Fruit fly (Drosophila melanogaster): ENCODE measurements around the gene Naa15-16.

Naa15-16 gene

DNA sequence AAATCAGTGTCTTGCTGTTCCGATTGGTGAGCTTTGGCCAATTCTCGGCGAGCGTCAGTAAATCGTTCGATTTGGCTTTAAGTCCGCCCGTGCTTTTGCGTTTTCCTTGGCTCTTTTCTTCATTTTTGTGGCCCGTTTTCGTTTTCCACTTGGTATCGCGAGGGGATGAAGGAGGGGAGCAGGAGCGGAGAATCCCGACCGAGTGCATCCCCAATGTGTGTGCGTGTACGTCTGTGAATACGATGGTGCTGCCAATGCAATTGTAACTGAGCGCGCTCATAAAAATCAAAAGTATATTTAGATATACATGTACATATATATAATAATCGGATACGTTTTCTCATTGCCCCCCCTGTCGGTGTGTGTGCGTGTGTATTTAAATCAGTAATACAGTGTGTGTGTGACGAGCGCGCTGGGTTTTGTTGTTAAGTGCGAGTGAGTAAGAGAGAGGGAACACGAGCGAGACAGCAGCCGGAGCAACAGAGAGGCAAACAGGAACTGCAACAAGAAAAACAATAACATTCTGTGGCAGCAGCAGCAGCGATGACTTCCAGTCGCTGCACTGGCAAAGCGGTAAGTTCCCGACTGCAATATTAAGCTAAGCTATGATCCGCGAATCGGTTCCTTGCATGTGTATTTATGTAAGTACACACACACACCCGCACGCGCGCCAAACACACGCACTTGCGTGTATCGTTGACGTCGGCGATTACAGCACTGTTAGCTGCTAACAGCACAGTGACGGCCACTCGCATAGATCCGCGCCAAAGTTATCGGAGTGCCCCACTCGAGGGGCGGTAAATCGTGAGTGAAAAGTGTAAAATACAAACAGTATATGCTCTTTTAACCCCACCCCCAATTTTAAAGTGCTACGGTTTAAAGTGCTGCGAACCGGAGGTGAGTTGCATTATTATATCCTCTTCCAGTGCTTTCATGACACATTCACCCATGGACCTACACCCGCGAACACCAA, 16.1 kb downstream of the Naa15-16 start (continued):
- TF ChIP-seq CG11560 (tag; IDR thresholded peaks at IDR 0.05) (peak; percentile 18; the same call in 1 of the 3 replicates), Sox102F (GFP tag; optimal IDR thresholded peaks at IDR 0.05) (no peak), CG18619 (GFP tag; optimal IDR thresholded peaks at IDR 0.05) (peak; percentile 61), kni (GFP tag; optimal IDR thresholded peaks at IDR 0.05) (no peak), CG32532 (GFP tag; IDR thresholded peaks at IDR 0.05) (peak; percentile 94), CHES-1-like (GFP tag; optimal IDR thresholded peaks at IDR 0.05) (peak; percentile 63), Side (GFP tag; optimal IDR thresholded peaks at IDR 0.05) (peak; percentile 62), Rfx (GFP tag; IDR thresholded peaks at IDR 0.05) (peak; percentile 76), CG7372 (GFP tag; IDR thresholded peaks at IDR 0.05) (0 out of 2 replicates have a peak, but pooled peaks have one; percentile 20), CG12299 (tag; optimal IDR thresholded peaks at IDR 0.05) (peak; percentile 56), zfh1 (GFP tag; IDR thresholded peaks at IDR 0.05) (peak; percentile 57; the same call in 2 of the 3 replicates), Vsx1 (GFP tag; optimal IDR thresholded peaks at IDR 0.05) (no peak), CG12071 (GFP tag; optimal IDR thresholded peaks at IDR 0.05) (peak; percentile 78), onecut (GFP tag; IDR thresholded peaks at IDR 0.05) (0 out of 2 replicates have a peak, but pooled peaks have one; percentile 30), luna (GFP tag; optimal IDR thresholded peaks at IDR 0.05) (no peak), CG13123 (GFP tag; optimal IDR thresholded peaks at IDR 0.05) (no peak), fd64A (GFP tag; optimal IDR thresholded peaks at IDR 0.05) (no peak), Tbp (GFP tag; optimal IDR thresholded peaks at IDR 0.05) (no peak), CG14860 (GFP tag; IDR thresholded peaks at IDR 0.05; ENCODE audit: partially characterized antibody) (no peak), Nf-YA (GFP tag; IDR thresholded peaks at IDR 0.05) (0 out of 2 replicates have a peak, but pooled peaks have one; percentile 11), phol (tag; optimal IDR thresholded peaks at IDR 0.05) (peak; percentile 41)

DNA sequence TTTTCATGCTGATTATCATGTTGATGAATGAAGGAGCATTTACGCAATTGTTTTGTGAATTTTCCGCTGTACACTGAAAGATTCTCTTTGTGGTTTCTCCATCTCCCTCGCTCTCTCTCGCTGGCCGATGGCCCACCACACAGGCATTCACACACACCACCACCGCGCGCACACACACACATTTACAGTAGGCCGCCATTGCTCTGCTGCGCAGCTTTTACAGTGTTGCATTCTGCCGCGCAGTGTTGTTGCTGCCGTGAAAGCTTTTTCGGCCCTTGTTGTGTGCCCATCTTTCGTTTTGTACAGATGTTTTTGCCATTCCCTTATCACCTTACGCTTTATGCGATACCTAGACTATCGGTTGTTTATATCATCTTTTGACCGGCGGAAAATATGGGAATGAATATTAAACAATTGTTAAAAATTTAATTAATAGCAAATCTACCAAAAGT, 17.1 kb downstream of the Naa15-16 start:
- TF ChIP-seq CG13287 (GFP tag; IDR thresholded peaks at IDR 0.05; ENCODE audit: partially characterized antibody) (peak; percentile 86), Taf1 (GFP tag; IDR thresholded peaks at IDR 0.05) (0 out of 2 replicates have a peak, but pooled peaks have one; percentile 13), Meics (GFP tag; optimal IDR thresholded peaks at IDR 0.05) (peak; percentile 5), CG11560 (tag; IDR thresholded peaks at IDR 0.05) (no peak), HmgD (GFP tag; optimal IDR thresholded peaks at IDR 0.05) (peak; percentile 26), CG11093 (GFP tag; IDR thresholded peaks at IDR 0.05) (no peak), HLH4C (GFP tag; IDR thresholded peaks at IDR 0.05; ENCODE audit: partially characterized antibody) (peak; percentile 52; the same call in 2 of the 3 replicates), sens (GFP tag) (peak; percentile 82), hkb (optimal IDR thresholded peaks at IDR 0.05) (no peak), hkb (GFP tag; IDR thresholded peaks at IDR 0.05) (no peak), CG13775 (GFP tag; optimal IDR thresholded peaks at IDR 0.05) (no peak), sd (tag; optimal IDR thresholded peaks at IDR 0.05) (peak; percentile 12), CG15514 (GFP tag; optimal IDR thresholded peaks at IDR 0.05) (peak; percentile 81), sens-2 (GFP tag; IDR thresholded peaks at IDR 0.05) (no peak), CG31365 (tag; optimal IDR thresholded peaks at IDR 0.05) (peak; percentile 15), nmo (GFP tag; optimal IDR thresholded peaks at IDR 0.05) (peak; percentile 6), CG14441 (GFP tag; IDR thresholded peaks at IDR 0.05) (no peak), salm (tag; optimal IDR thresholded peaks at IDR 0.05) (no peak), gro (GFP tag; optimal IDR thresholded peaks at IDR 0.05) (peak; percentile 26), Deaf1 (tag; optimal IDR thresholded peaks at IDR 0.05) (peak; percentile 47), ci (GFP tag; IDR thresholded peaks at IDR 0.05) (peak; percentile 57), inv (GFP tag; IDR thresholded peaks at IDR 0.05; ENCODE audit: partially characterized antibody) (peak; percentile 67), CG34376 (GFP tag; optimal IDR thresholded peaks at IDR 0.05) (no peak), Dref (GFP tag; IDR thresholded peaks at IDR 0.05) (peak; percentile 50), Dfd (GFP tag; optimal IDR thresholded peaks at IDR 0.05) (no peak), CG6254 (GFP tag; optimal IDR thresholded peaks at IDR 0.05) (no peak), Sry-δ (GFP tag; optimal IDR thresholded peaks at IDR 0.05) (peak; percentile 69), Aef1 (GFP tag; IDR thresholded peaks at IDR 0.05) (peak; percentile 82), sisA (GFP tag; IDR thresholded peaks at IDR 0.05) (no peak)

All from whole organism, embryonic.